Fruit fly (Drosophila melanogaster) whole organism, embryonic: Measurements from ENCODE around the gene amrt.
A peak's percentile ranks its signal among the peaks of the same experiment; 100 is the strongest.

Source experiments
- ATbp ChIP-seq: fragments of 200-800 bp; sonication (Bioruptor generic); optimal IDR thresholded peaks from 2 replicates; lab custom pipeline; 2017; ENCODE audit warnings: missing biosample characterization, mild to moderate bottlenecking, missing genetic modification characterization, missing genetic modification reagents
- Abd-B ChIP-seq: fragments of 200-800 bp; sonication (Bioruptor generic); optimal IDR thresholded peaks from 2 replicates; lab custom pipeline; 2018; ENCODE audit warnings: missing biosample characterization, mild to moderate bottlenecking, missing genetic modification characterization, moderate library complexity
- Ada2b ChIP-seq: fragments of 200-800 bp; sonication (Bioruptor generic); IDR thresholded peaks from 2 replicates; pipeline ENCODE4 v1.3.6; 2022; ENCODE audit warnings: missing biosample characterization, missing genetic modification characterization
- Aef1 ChIP-seq: fragments of 200-800 bp; sonication (Bioruptor generic); IDR thresholded peaks from 3 replicates; pipeline ENCODE4 v1.3.6; 2022; ENCODE audit warnings: missing biosample characterization, missing genetic modification characterization
- Bdp1 ChIP-seq: fragments of 200-800 bp; sonication (Bioruptor generic); optimal IDR thresholded peaks from 3 replicates; lab custom pipeline; 2016; ENCODE audit warnings: missing biosample characterization, missing genetic modification characterization
- Bgb ChIP-seq: fragments of 200-800 bp; sonication (Bioruptor generic); IDR thresholded peaks from 2 replicates; pipeline ENCODE4 v1.3.6; 2022; ENCODE audit warnings: missing biosample characterization, missing genetic modification characterization; ENCODE audit not compliant: partially characterized antibody
- C15 ChIP-seq: fragments of 200-800 bp; sonication (Bioruptor generic); IDR thresholded peaks from 3 replicates; pipeline ENCODE4 v1.3.6; 2022; ENCODE audit warnings: missing biosample characterization, missing genetic modification characterization
- CG10462 ChIP-seq: fragments of 200-800 bp; sonication (Bioruptor generic); optimal IDR thresholded peaks from 2 replicates; lab custom pipeline; 2016; ENCODE audit warnings: missing biosample characterization, missing genetic modification characterization
- CG11695 ChIP-seq: fragments of 200-800 bp; sonication (Bioruptor generic); IDR thresholded peaks from 3 replicates; pipeline ENCODE4 v1.3.6; 2022; ENCODE audit warnings: missing biosample characterization, missing genetic modification characterization
- CG13894 ChIP-seq: fragments of 200-800 bp; sonication (Bioruptor generic); optimal IDR thresholded peaks from 3 replicates; lab custom pipeline; 2018; ENCODE audit warnings: missing biosample characterization, mild to moderate bottlenecking, missing genetic modification characterization, moderate library complexity
- CG17568 ChIP-seq: fragments of 200-800 bp; sonication (Bioruptor generic); optimal IDR thresholded peaks from 2 replicates; lab custom pipeline; 2018; ENCODE audit warnings: missing biosample characterization, mild to moderate bottlenecking, missing genetic modification characterization, moderate library complexity
- CG30020 ChIP-seq: fragments of 200-800 bp; optimal IDR thresholded peaks from 2 replicates; lab custom pipeline; 2019; ENCODE audit warnings: missing biosample characterization, mild to moderate bottlenecking, missing genetic modification characterization, moderate library complexity
- CG3065 ChIP-seq: fragments of 200-800 bp; sonication (Bioruptor generic); optimal IDR thresholded peaks from 2 replicates; lab custom pipeline; 2016; ENCODE audit warnings: missing biosample characterization, missing genetic modification characterization
- CG31365 ChIP-seq: fragments of 200-800 bp; sonication (Bioruptor generic); optimal IDR thresholded peaks from 2 replicates; lab custom pipeline; 2018; ENCODE audit warnings: missing biosample characterization, mild to moderate bottlenecking, missing genetic modification characterization
- CG3163 ChIP-seq: fragments of 200-800 bp; sonication (Bioruptor generic); optimal IDR thresholded peaks from 3 replicates; lab custom pipeline; 2016; ENCODE audit warnings: missing biosample characterization, missing genetic modification characterization
- CG32767 ChIP-seq: fragments of 200-800 bp; sonication (Bioruptor generic); IDR thresholded peaks from 2 replicates; pipeline ENCODE4 v1.3.6; 2022; ENCODE audit warnings: missing biosample characterization, missing genetic modification characterization
- CG34376 ChIP-seq: fragments of 200-800 bp; sonication (Bioruptor generic); optimal IDR thresholded peaks from 2 replicates; lab custom pipeline; 2018; ENCODE audit warnings: missing biosample characterization, mild to moderate bottlenecking, missing genetic modification characterization
- CG6683 ChIP-seq: fragments of 200-800 bp; sonication (Bioruptor generic); optimal IDR thresholded peaks from 2 replicates; lab custom pipeline; 2017; ENCODE audit warnings: missing biosample characterization, mild to moderate bottlenecking, missing genetic modification characterization, missing genetic modification reagents
- CG7745 ChIP-seq: fragments of 200-800 bp; sonication (Bioruptor generic); optimal IDR thresholded peaks from 2 replicates; lab custom pipeline; 2018; ENCODE audit warnings: missing biosample characterization, mild to moderate bottlenecking, missing genetic modification characterization, moderate library complexity
- CG7839 ChIP-seq: fragments of 200-800 bp; sonication (Bioruptor generic); optimal IDR thresholded peaks from 3 replicates; lab custom pipeline; 2018; ENCODE audit warnings: missing biosample characterization, mild to moderate bottlenecking, missing genetic modification characterization, moderate library complexity
- CG9727 ChIP-seq: fragments of 200-800 bp; sonication (Bioruptor generic); optimal IDR thresholded peaks from 3 replicates; lab custom pipeline; 2017; ENCODE audit warnings: missing biosample characterization, mild to moderate bottlenecking, missing genetic modification characterization
- E2f1 ChIP-seq: fragments of 200-800 bp; sonication (Bioruptor generic); IDR thresholded peaks from 2 replicates; pipeline ENCODE4 v1.3.6; 2022; ENCODE audit warnings: missing biosample characterization, missing genetic modification characterization
- Hr51 ChIP-seq, 2 experiments: fragments of 200-800 bp; sonication (Bioruptor generic); optimal IDR thresholded peaks; 2 replicates in 1 of 2; 3 replicates in 1 of 2; lab custom pipeline; 2016 to 2018; ENCODE audit warnings: missing biosample characterization in 2 of 2, missing genetic modification characterization in 2 of 2, mild to moderate bottlenecking in 1 of 2, moderate library complexity in 1 of 2
- Neu2 ChIP-seq: fragments of 200-800 bp; sonication (Bioruptor generic); optimal IDR thresholded peaks from 3 replicates; lab custom pipeline; 2016; ENCODE audit warnings: missing biosample characterization, missing genetic modification characterization, borderline replicate concordance
- Nf-YA ChIP-seq: fragments of 200-800 bp; sonication (Bioruptor generic); IDR thresholded peaks from 2 replicates; pipeline ENCODE4 v1.3.6; 2022; ENCODE audit warnings: missing biosample characterization, missing genetic modification characterization
- Poxn ChIP-seq: fragments of 200-800 bp; sonication (Bioruptor generic); IDR thresholded peaks from 2 replicates; pipeline ENCODE4 v1.3.6; 2022; ENCODE audit warnings: missing biosample characterization, missing genetic modification characterization
- TFAM ChIP-seq: fragments of 200-800 bp; sonication (Bioruptor generic); optimal IDR thresholded peaks from 2 replicates; lab custom pipeline; 2017; ENCODE audit warnings: missing biosample characterization, missing genetic modification characterization, inconsistent platforms
- ase ChIP-seq: fragments of 200-800 bp; sonication (Bioruptor generic); IDR thresholded peaks from 3 replicates; pipeline ENCODE4 v1.3.6; 2022; ENCODE audit warnings: missing biosample characterization, missing genetic modification characterization
- bbx ChIP-seq: fragments of 200-800 bp; sonication (Bioruptor generic); IDR thresholded peaks from 2 replicates; pipeline ENCODE4 v1.3.6; 2022; ENCODE audit warnings: missing biosample characterization, missing genetic modification characterization; ENCODE audit not compliant: partially characterized antibody
- br ChIP-seq: fragments of >200 bp; optimal IDR thresholded peaks from 2 replicates; lab custom pipeline; 2017
- bsh ChIP-seq, 2 experiments: fragments of 200-800 bp; sonication (Bioruptor generic); optimal IDR thresholded peaks; 2 replicates each; lab custom pipeline; 2017 to 2018; ENCODE audit warnings: mild to moderate bottlenecking in 2 of 2, missing biosample characterization in 2 of 2, missing genetic modification characterization in 2 of 2, moderate library complexity in 1 of 2
- btn ChIP-seq: fragments of 200-800 bp; sonication (Bioruptor generic); optimal IDR thresholded peaks from 2 replicates; lab custom pipeline; 2016; ENCODE audit warnings: missing biosample characterization, missing genetic modification characterization
- cato ChIP-seq: fragments of 200-800 bp; sonication (Bioruptor generic); optimal IDR thresholded peaks from 2 replicates; lab custom pipeline; 2016; ENCODE audit warnings: missing biosample characterization, missing genetic modification characterization, borderline replicate concordance
- chif ChIP-seq, 2 experiments: fragments of 200-800 bp; sonication (Bioruptor generic); optimal IDR thresholded peaks; 3 replicates each; lab custom pipeline; 2016; ENCODE audit warnings: missing biosample characterization in 2 of 2, missing genetic modification characterization in 2 of 2
- chn ChIP-seq: fragments of 200-800 bp; sonication (Bioruptor generic); optimal IDR thresholded peaks from 2 replicates; lab custom pipeline; 2016; ENCODE audit warnings: missing biosample characterization, missing genetic modification characterization
- dan ChIP-seq: fragments of 200-800 bp; sonication (Bioruptor generic); IDR thresholded peaks from 2 replicates; pipeline ENCODE4 v1.3.6; 2022; ENCODE audit warnings: missing biosample characterization, missing genetic modification characterization
- exex ChIP-seq: fragments of 200-800 bp; sonication (Bioruptor generic); optimal IDR thresholded peaks from 4 replicates; lab custom pipeline; 2018; ENCODE audit warnings: missing biosample characterization, mild to moderate bottlenecking, missing genetic modification characterization, moderate library complexity
- fd96Cb ChIP-seq: fragments of 200-800 bp; sonication (Bioruptor generic); optimal IDR thresholded peaks from 2 replicates; lab custom pipeline; 2018; ENCODE audit warnings: missing biosample characterization, mild to moderate bottlenecking, missing genetic modification characterization, moderate library complexity
- gcm ChIP-seq: fragments of 200-800 bp; sonication (Bioruptor generic); optimal IDR thresholded peaks from 2 replicates; lab custom pipeline; 2019; ENCODE audit warnings: missing biosample characterization, mild to moderate bottlenecking, missing genetic modification characterization, moderate library complexity
- gfzf ChIP-seq: fragments of 200-800 bp; sonication (Bioruptor generic); optimal IDR thresholded peaks from 2 replicates; lab custom pipeline; 2016; ENCODE audit warnings: missing biosample characterization, mild to moderate bottlenecking, missing genetic modification characterization, moderate library complexity
- hb ChIP-seq: fragments of 200-800 bp; sonication (Bioruptor generic); IDR thresholded peaks from 3 replicates; pipeline ENCODE4 v1.3.6; 2022; ENCODE audit warnings: missing biosample characterization, missing genetic modification characterization; ENCODE audit not compliant: partially characterized antibody
- lmd ChIP-seq: fragments of 200-800 bp; sonication (Bioruptor generic); IDR thresholded peaks from 2 replicates; pipeline ENCODE4 v1.3.6; 2022; ENCODE audit warnings: missing biosample characterization, missing genetic modification characterization
- nau ChIP-seq: fragments of 200-800 bp; sonication (Bioruptor generic); optimal IDR thresholded peaks from 3 replicates; lab custom pipeline; 2017; ENCODE audit warnings: missing biosample characterization, mild to moderate bottlenecking, missing genetic modification characterization, missing genetic modification reagents
- oc ChIP-seq: fragments of 200-800 bp; sonication (Bioruptor generic); optimal IDR thresholded peaks from 2 replicates; lab custom pipeline; 2018; ENCODE audit warnings: missing biosample characterization, mild to moderate bottlenecking, missing genetic modification characterization, moderate library complexity
- org-1 ChIP-seq: fragments of 200-800 bp; sonication (Bioruptor generic); optimal IDR thresholded peaks from 2 replicates; lab custom pipeline; 2017; ENCODE audit warnings: missing biosample characterization, missing genetic modification characterization
- salm ChIP-seq: fragments of 200-800 bp; sonication (Bioruptor generic); optimal IDR thresholded peaks from 2 replicates; lab custom pipeline; 2018; ENCODE audit warnings: missing biosample characterization, mild to moderate bottlenecking, missing genetic modification characterization
- sens ChIP-seq: fragments of 200-800 bp; sonication (Bioruptor generic); peaks from one replicate; lab custom pipeline; 2016; ENCODE audit warnings: missing biosample characterization, missing genetic modification characterization
- yki ChIP-seq: fragments of >200 bp; optimal IDR thresholded peaks from 3 replicates; lab custom pipeline; 2018

The amrt gene

dm6 chrX:13783958-13784907, 2.0 kb downstream of the amrt start (continued):
- peak; percentile 93 for TF ChIP-seq sens (GFP tag; lab: Kevin White, UChicago)
- TF ChIP-seq E2f1 = no peak
- no peak for TF ChIP-seq br (lab: Kevin White, UChicago)
- TF ChIP-seq CG7745 (tag; lab: Kevin White, UChicago) = no peak
- peak; percentile 77 for TF ChIP-seq oc
- TF ChIP-seq salm (tag; lab: Kevin White, UChicago) = peak; percentile 13
- TF ChIP-seq yki (lab: Kevin White, UChicago) = no peak
- TF ChIP-seq CG30020 = no peak
- TF ChIP-seq hb (GFP tag; lab: Robert Waterston, UW) = no peak
- no peak for TF ChIP-seq Bdp1 (GFP tag; lab: Kevin White, UChicago)
- TF ChIP-seq CG6683 = no peak
- TF ChIP-seq CG7839 (tag; lab: Kevin White, UChicago) = peak; percentile 72
- no peak for TF ChIP-seq C15 (GFP tag; lab: Robert Waterston, UW)
- no peak for TF ChIP-seq Neu2
- peak; percentile 32 for TF ChIP-seq chn
- TF ChIP-seq CG11695 = peak; percentile 59; the same call in 2 of the 3 replicates
- TF ChIP-seq Bgb = no peak
- TF ChIP-seq TFAM (GFP tag; lab: Kevin White, UChicago) = no peak
- TF ChIP-seq CG3163 = no peak
- no peak for TF ChIP-seq exex (tag; lab: Kevin White, UChicago)
- TF ChIP-seq Aef1 (GFP tag; lab: Robert Waterston, UW) = peak; percentile 31; the same call in 1 of the 3 replicates
- TF ChIP-seq ATbp (GFP tag; lab: Kevin White, UChicago) = peak; percentile 67
- peak in 1 of 2 experiments; percentile 63 for TF ChIP-seq Hr51 (GFP tag; optimal IDR thresholded peaks at IDR 0.05; lab: Kevin White, UChicago)
- TF ChIP-seq CG13894 (tag; lab: Kevin White, UChicago) = no peak
- no peak for TF ChIP-seq CG32767
- peak; percentile 52; the same call in 1 of the 2 replicates for TF ChIP-seq lmd
- peak; percentile 19 for TF ChIP-seq nau
- TF ChIP-seq cato (GFP tag; lab: Kevin White, UChicago) = peak; percentile 10
- TF ChIP-seq Ada2b (GFP tag; lab: Robert Waterston, UW) = peak; percentile 29; the same call in 1 of the 2 replicates
- TF ChIP-seq ase = no peak
- no peak for TF ChIP-seq dan
- no peak for TF ChIP-seq CG31365 (tag; lab: Kevin White, UChicago)
- TF ChIP-seq org-1 (GFP tag; lab: Kevin White, UChicago) = peak; percentile 42
- peak; percentile 25 for TF ChIP-seq gcm (GFP tag; lab: Kevin White, UChicago)
- TF ChIP-seq bbx (GFP tag; lab: Robert Waterston, UW) = no peak
- peak; percentile 46 to 50 for TF ChIP-seq chif (GFP tag; optimal IDR thresholded peaks at IDR 0.05; lab: Kevin White, UChicago)
- no peak for TF ChIP-seq CG34376
- TF ChIP-seq Nf-YA (GFP tag; lab: Robert Waterston, UW) = no peak
- peak; percentile 1 for TF ChIP-seq Abd-B (GFP tag; lab: Kevin White, UChicago)
- peak; percentile 25 for TF ChIP-seq CG17568 (GFP tag; lab: Kevin White, UChicago)
- no peak for TF ChIP-seq CG3065 (GFP tag; lab: Kevin White, UChicago)
- TF ChIP-seq Poxn (GFP tag; lab: Robert Waterston, UW) = no peak
- no peak for TF ChIP-seq CG10462 (GFP tag; lab: Kevin White, UChicago)
- peak; percentile 48 for TF ChIP-seq fd96Cb (tag; lab: Kevin White, UChicago)
- TF ChIP-seq btn (GFP tag; lab: Kevin White, UChicago) = no peak
- TF ChIP-seq bsh (GFP tag; optimal IDR thresholded peaks at IDR 0.05; lab: Kevin White, UChicago) = peak in 1 of 2 experiments; percentile 66
- peak; percentile 32 for TF ChIP-seq CG9727 (GFP tag; lab: Kevin White, UChicago)
- no peak for TF ChIP-seq gfzf
